Fruit fly (Drosophila melanogaster): Measurements from ENCODE around the gene CG14322.

The CG14322 gene

DNA sequence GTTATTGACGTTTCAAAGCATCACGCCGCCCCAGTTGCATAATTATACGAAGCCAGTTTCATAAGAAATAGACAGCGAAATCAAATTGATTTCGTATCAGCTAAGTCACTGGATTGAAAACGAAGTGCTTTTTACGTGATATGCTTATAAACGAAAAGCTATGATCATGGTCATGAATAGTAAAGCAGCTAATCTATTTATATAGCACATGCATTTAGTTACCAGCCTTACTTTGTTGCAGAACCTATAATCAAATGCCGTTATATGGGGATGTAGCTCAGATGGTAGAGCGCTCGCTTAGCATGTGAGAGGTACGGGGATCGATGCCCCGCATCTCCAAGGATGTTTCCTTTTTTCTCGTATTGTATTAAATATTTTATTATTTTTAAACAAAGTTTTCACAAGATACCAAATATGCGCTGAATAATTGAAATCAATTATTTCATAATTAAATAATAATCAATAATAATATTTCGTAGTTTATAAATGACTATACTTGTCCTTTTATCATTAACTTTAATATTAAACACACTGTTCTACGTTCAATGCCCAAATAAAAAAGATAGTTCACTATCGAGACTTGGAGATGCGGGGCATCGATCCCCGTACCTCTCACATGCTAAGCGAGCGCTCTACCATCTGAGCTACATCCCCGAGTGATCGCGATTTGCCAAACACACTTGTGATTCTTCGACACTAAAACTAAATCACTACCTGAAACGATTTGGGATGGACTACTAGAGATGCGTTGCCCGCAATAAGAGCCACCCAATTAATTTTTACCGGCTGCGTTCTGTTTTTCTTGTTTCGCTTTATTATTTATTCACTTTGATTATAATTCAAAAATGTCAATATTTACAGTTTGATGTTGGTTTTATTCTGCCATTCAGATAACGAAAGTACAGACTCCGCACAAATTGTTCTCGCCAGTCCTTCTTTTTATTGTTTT lies 1.1 kb upstream of the CG14322 start (continued):
- no peak for TF ChIP-seq sc (optimal IDR thresholded peaks at IDR 0.05)
- TF ChIP-seq sc (GFP tag; optimal IDR thresholded peaks at IDR 0.05), result no peak
- TF ChIP-seq lmd (GFP tag; IDR thresholded peaks at IDR 0.05), result no peak
- no peak; the same call in 2 of the 4 replicates for TF ChIP-seq chinmo (GFP tag; IDR thresholded peaks at IDR 0.05; ENCODE audit: partially characterized antibody)
- TF ChIP-seq cg (GFP tag; optimal IDR thresholded peaks at IDR 0.05), result no peak
- no peak for TF ChIP-seq Trl (optimal IDR thresholded peaks at IDR 0.05)
- no peak for TF ChIP-seq Trl (GFP tag; optimal IDR thresholded peaks at IDR 0.05)
- TF ChIP-seq CG17802 (tag; optimal IDR thresholded peaks at IDR 0.05), result no peak
- no peak for TF ChIP-seq CG8765 (GFP tag; IDR thresholded peaks at IDR 0.05)
- no peak for TF ChIP-seq zfh1 (GFP tag; IDR thresholded peaks at IDR 0.05)
- TF ChIP-seq Tbp (GFP tag; optimal IDR thresholded peaks at IDR 0.05), result no peak
- TF ChIP-seq CG3065 (GFP tag; optimal IDR thresholded peaks at IDR 0.05), result no peak
- peak; percentile 75 for TF ChIP-seq CG3995 (GFP tag; optimal IDR thresholded peaks at IDR 0.05)
- TF ChIP-seq CG32767 (GFP tag; IDR thresholded peaks at IDR 0.05), result no peak
- TF ChIP-seq MESR4 (GFP tag; optimal IDR thresholded peaks at IDR 0.05), result no peak
- TF ChIP-seq dysf (GFP tag; IDR thresholded peaks at IDR 0.05), result 0 out of 3 replicates have a peak, but pooled peaks have one; percentile 23
- no peak for TF ChIP-seq zen (tag; optimal IDR thresholded peaks at IDR 0.05)
- peak; percentile 66 for TF ChIP-seq Med (GFP tag)
- no peak for TF ChIP-seq CG1233 (GFP tag; optimal IDR thresholded peaks at IDR 0.05)
- TF ChIP-seq cato (GFP tag; optimal IDR thresholded peaks at IDR 0.05; ENCODE audit: borderline replicate concordance), result no peak
- no peak for TF ChIP-seq insv (GFP tag; optimal IDR thresholded peaks at IDR 0.05)
- TF ChIP-seq sens-2 (GFP tag; IDR thresholded peaks at IDR 0.05), result no peak
- TF ChIP-seq ase (GFP tag; IDR thresholded peaks at IDR 0.05), result no peak
- TF ChIP-seq pb (GFP tag; optimal IDR thresholded peaks at IDR 0.05), result no peak
- TF ChIP-seq HmgD (GFP tag; optimal IDR thresholded peaks at IDR 0.05), result no peak
- no peak for TF ChIP-seq CG13424 (tag; optimal IDR thresholded peaks at IDR 0.05)
- TF ChIP-seq CG17829 (tag; optimal IDR thresholded peaks at IDR 0.05), result no peak
- TF ChIP-seq Xrp1 (GFP tag; IDR thresholded peaks at IDR 0.05), result 0 out of 2 replicates have a peak, but pooled peaks have one; percentile 21
- no peak for TF ChIP-seq ap (GFP tag; IDR thresholded peaks at IDR 0.05)
- TF ChIP-seq CG15601 (tag; optimal IDR thresholded peaks at IDR 0.05), result no peak
- TF ChIP-seq gsb-n (tag; optimal IDR thresholded peaks at IDR 0.05), result no peak
- no peak for TF ChIP-seq unpg (GFP tag; optimal IDR thresholded peaks at IDR 0.05)
- TF ChIP-seq Hand (GFP tag; optimal IDR thresholded peaks at IDR 0.05), result no peak
- no peak for TF ChIP-seq ewg (GFP tag; optimal IDR thresholded peaks at IDR 0.05)
- peak; percentile 33 for TF ChIP-seq CG13624 (GFP tag; optimal IDR thresholded peaks at IDR 0.05)
- TF ChIP-seq Scr (GFP tag; IDR thresholded peaks at IDR 0.05; ENCODE audit: partially characterized antibody), result peak; percentile 72
- TF ChIP-seq Antp (GFP tag; optimal IDR thresholded peaks at IDR 0.05), result no peak
- TF ChIP-seq mirr (GFP tag; optimal IDR thresholded peaks at IDR 0.05), result no peak
- TF ChIP-seq twi (tag; optimal IDR thresholded peaks at IDR 0.05), result no peak
- peak; percentile 59; the same call in 1 of the 2 replicates for TF ChIP-seq tna (GFP tag; IDR thresholded peaks at IDR 0.05; ENCODE audit: partially characterized antibody)
- TF ChIP-seq odd (GFP tag; optimal IDR thresholded peaks at IDR 0.05), result no peak
- no peak for TF ChIP-seq nau (GFP tag; optimal IDR thresholded peaks at IDR 0.05)
- TF ChIP-seq wor (GFP tag; IDR thresholded peaks at IDR 0.05), result no peak
- TF ChIP-seq Dip3 (GFP tag; optimal IDR thresholded peaks at IDR 0.05), result no peak
- peak; percentile 46; the same call in 1 of the 3 replicates for TF ChIP-seq CG34224 (GFP tag; IDR thresholded peaks at IDR 0.05; ENCODE audit: partially characterized antibody)
- TF ChIP-seq CG3726 (GFP tag; IDR thresholded peaks at IDR 0.05), result no peak
- no peak for TF ChIP-seq Dref (GFP tag; IDR thresholded peaks at IDR 0.05)
- no peak for TF ChIP-seq TFAM (GFP tag; optimal IDR thresholded peaks at IDR 0.05)
- no peak for TF ChIP-seq sug (tag; optimal IDR thresholded peaks at IDR 0.05)
- no peak for TF ChIP-seq CG14014 (GFP tag; IDR thresholded peaks at IDR 0.05)
